Worm (Caenorhabditis elegans): ENCODE data around the gene spc-1.

- peak; percentile 72 for TF ChIP-seq elt-1 (tag; optimal IDR thresholded peaks at IDR 0.05)
- no peak for TF ChIP-seq sea-2 (GFP tag; optimal IDR thresholded peaks at IDR 0.05)
- no peak for TF ChIP-seq mml-1 (tag; optimal IDR thresholded peaks at IDR 0.05)
- no peak for TF ChIP-seq skn-1 (tag; optimal IDR thresholded peaks at IDR 0.05)
- no peak for TF ChIP-seq lin-15B (tag; optimal IDR thresholded peaks at IDR 0.05)
These were observed 37.2 kb upstream of the spc-1 start, which contains the start of gene syx-6 for ce11 chrX:3163972-3164575.
